Worm (Caenorhabditis elegans) whole organism, L4 larva: ENCODE results near the gene C03H5.6.

Experiments
- ceh-82 ChIP-seq: sonication (generic microtip); optimal IDR thresholded peaks from 2 replicates; lab custom pipeline; 2017; ENCODE audit warnings: missing biosample characterization, missing genetic modification characterization
- ces-1 ChIP-seq: fragments of 150-350 bp; sonication (generic microtip); optimal IDR thresholded peaks from 4 replicates; lab custom pipeline; 2014; ENCODE audit warnings: missing biosample characterization, missing genetic modification reagents, missing genetic modification characterization
- cey-2 ChIP-seq: sonication (generic microtip); optimal IDR thresholded peaks from 3 replicates; lab custom pipeline; 2017; ENCODE audit warnings: missing genetic modification characterization, mild to moderate bottlenecking, missing compliant biosample characterization, antibody characterized with exemption, borderline replicate concordance; ENCODE audit not compliant: insufficient read depth
- daf-19 ChIP-seq: fragments of 200-800 bp; sonication (Bioruptor generic); conservative IDR thresholded peaks from 2 replicates; pipeline ENCODE4 v1.3.6; 2022; ENCODE audit warnings: missing genetic modification characterization, missing compliant biosample characterization
- gei-8 ChIP-seq: fragments of 200-800 bp; sonication (Bioruptor generic); optimal IDR thresholded peaks from 2 replicates; lab custom pipeline; 2018; ENCODE audit warnings: mild to moderate bottlenecking, missing genetic modification characterization, missing compliant biosample characterization
- lin-13 ChIP-seq: fragments of 150-350 bp; optimal IDR thresholded peaks from 2 replicates; lab custom pipeline; 2014; ENCODE audit warnings: missing biosample characterization, missing genetic modification reagents, missing genetic modification characterization
- lir-3 ChIP-seq: sonication (generic microtip); optimal IDR thresholded peaks from 2 replicates; lab custom pipeline; 2016; ENCODE audit warnings: mild to moderate bottlenecking, missing genetic modification characterization, missing compliant biosample characterization
- nhr-25 ChIP-seq: sonication (generic microtip); optimal IDR thresholded peaks from 2 replicates; lab custom pipeline; 2017; ENCODE audit warnings: missing genetic modification characterization, mild to moderate bottlenecking, missing compliant biosample characterization, antibody characterized with exemption, moderate library complexity, borderline replicate concordance; ENCODE audit not compliant: insufficient read depth
- saeg-2 ChIP-seq: fragments of 200-800 bp; sonication (Bioruptor generic); IDR thresholded peaks from 2 replicates; pipeline ENCODE4 v1.3.6; 2022; ENCODE audit warnings: missing genetic modification reagents, missing genetic modification characterization, missing compliant biosample characterization

DNA sequence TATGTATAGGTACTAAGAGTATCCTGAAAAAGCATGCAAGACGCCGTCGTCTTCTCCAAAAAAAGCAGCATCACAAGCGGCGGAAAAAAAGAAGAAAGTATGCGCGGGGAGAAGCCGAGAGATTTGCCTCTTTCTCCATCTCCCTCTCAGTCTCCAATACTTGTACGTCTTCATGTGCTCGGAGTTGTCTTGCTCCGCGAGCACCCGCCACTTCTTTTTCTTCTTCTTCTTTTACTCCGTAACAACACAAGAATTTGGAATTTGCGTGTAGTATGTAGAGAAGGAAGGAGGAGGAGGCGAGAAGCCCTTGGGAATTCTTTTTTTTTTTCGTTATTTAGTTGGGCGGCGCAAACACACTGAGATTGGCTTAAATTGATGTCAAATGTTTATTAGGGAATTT lies 2.0 kb upstream of the C03H5.6 start:
- no peak for TF ChIP-seq lir-3
- TF ChIP-seq ces-1, result no peak
- TF ChIP-seq nhr-25, result no peak
- no peak for TF ChIP-seq gei-8 (GFP tag; lab: Kevin White, UChicago)
- TF ChIP-seq cey-2 (tag; lab: Kevin White, UChicago), result no peak
- no peak for TF ChIP-seq saeg-2
- TF ChIP-seq daf-19 (GFP tag; lab: Robert Waterston, UW), result no peak
- no peak for TF ChIP-seq lin-13
- no peak for TF ChIP-seq ceh-82 (tag; lab: Kevin White, UChicago)
